Fruit fly (Drosophila melanogaster): ENCODE data around the gene CG42342.

DNA sequence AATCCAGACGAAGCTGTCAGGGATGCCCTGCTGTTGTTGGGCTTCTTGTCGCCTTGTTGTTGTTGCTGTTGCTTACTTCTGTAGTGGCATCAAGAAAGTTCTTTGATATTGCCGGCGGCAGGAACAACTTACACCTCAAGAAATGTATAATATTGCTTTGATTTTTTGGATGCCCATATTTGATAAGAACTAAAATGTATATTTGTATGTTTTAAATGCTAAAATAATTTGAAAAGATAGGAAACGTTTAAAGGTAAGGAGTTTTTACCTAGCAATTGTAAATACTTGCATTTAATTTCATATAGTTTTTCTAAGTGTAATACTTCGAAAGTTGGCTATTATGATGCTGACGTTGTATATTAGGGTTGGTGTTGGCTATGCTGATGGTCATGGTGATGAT lies 7.6 kb downstream of the CG42342 start:
- no peak for TF ChIP-seq CG8478 (optimal IDR thresholded peaks at IDR 0.05)
- no peak for TF ChIP-seq CTCF (optimal IDR thresholded peaks at IDR 0.05)
